Worm (Caenorhabditis elegans): Measurements from ENCODE around the gene dpy-11.

Gene dpy-11

ce11 chrV:6511121-6511520, 3.9 kb downstream of the dpy-11 start, which contains the start of gene ubh-1:
Gene ubh-1, minus strand, starts transcription at chrV:6511409.
- TF ChIP-seq elt-1 (tag; optimal IDR thresholded peaks at IDR 0.05), result no peak
- no peak for TF ChIP-seq lsy-12 (tag; optimal IDR thresholded peaks at IDR 0.05)
- TF ChIP-seq pha-4 (tag; optimal IDR thresholded peaks at IDR 0.05), result no peak
- no peak for TF ChIP-seq ceh-9 (tag; optimal IDR thresholded peaks at IDR 0.05)
- peak; percentile 52 for TF ChIP-seq ama-1 (optimal IDR thresholded peaks at IDR 0.05)
- TF ChIP-seq lin-39 (tag; optimal IDR thresholded peaks at IDR 0.05), result no peak
- no peak for TF ChIP-seq aly-2 (tag; optimal IDR thresholded peaks at IDR 0.05)
- no peak for TF ChIP-seq nhr-77 (tag; optimal IDR thresholded peaks at IDR 0.05)
- TF ChIP-seq skn-1 (tag; optimal IDR thresholded peaks at IDR 0.05), result no peak
- TF ChIP-seq jun-1 (tag; optimal IDR thresholded peaks at IDR 0.05), result no peak
- peak; percentile 51 for TF ChIP-seq nhr-23 (tag; optimal IDR thresholded peaks at IDR 0.05)
- TF ChIP-seq elt-3 (tag; optimal IDR thresholded peaks at IDR 0.05), result peak in 1 of 3 experiments; percentile 25
- TF ChIP-seq ZK546.5 (tag; optimal IDR thresholded peaks at IDR 0.05), result no peak
- no peak for TF ChIP-seq nhr-12 (tag; optimal IDR thresholded peaks at IDR 0.05)
- TF ChIP-seq nhr-11 (tag; optimal IDR thresholded peaks at IDR 0.05), result no peak
- TF ChIP-seq tbx-2 (tag; optimal IDR thresholded peaks at IDR 0.05), result no peak
- TF ChIP-seq egl-27 (tag; optimal IDR thresholded peaks at IDR 0.05), result no peak
- no peak for TF ChIP-seq nhr-28 (tag; optimal IDR thresholded peaks at IDR 0.05)
- TF ChIP-seq snpc-4 (tag; optimal IDR thresholded peaks at IDR 0.05), result no peak
- TF ChIP-seq daf-12 (tag; optimal IDR thresholded peaks at IDR 0.05), result no peak

- TF ChIP-seq nhr-76 (tag; optimal IDR thresholded peaks at IDR 0.05) (no peak), fos-1 (tag; optimal IDR thresholded peaks at IDR 0.05) (no peak), lin-39 (tag; optimal IDR thresholded peaks at IDR 0.05) (no peak), unc-39 (tag; optimal IDR thresholded peaks at IDR 0.05) (no peak), hmg-11 (tag; optimal IDR thresholded peaks at IDR 0.05) (no peak), R02D3.7 (tag; optimal IDR thresholded peaks at IDR 0.05) (no peak), egl-5 (tag; optimal IDR thresholded peaks at IDR 0.05) (no peak), jun-1 (tag; optimal IDR thresholded peaks at IDR 0.05) (no peak), elt-3 (tag; optimal IDR thresholded peaks at IDR 0.05) (no peak), unc-62 (GFP tag; optimal IDR thresholded peaks at IDR 0.05) (no peak), fkh-2 (tag; optimal IDR thresholded peaks at IDR 0.05) (no peak), aly-2 (tag; optimal IDR thresholded peaks at IDR 0.05) (no peak), ama-1 (optimal IDR thresholded peaks at IDR 0.05) (no peak)
These were observed 4.4 kb downstream of the dpy-11 start for ce11 chrV:6510622-6511021.

ce11 chrV:6509717-6510116, 5.3 kb downstream of the dpy-11 start, which contains the start of gene ubh-2:
Gene ubh-2, minus strand, starts transcription at chrV:6509817.
- TF ChIP-seq lin-39 (tag; optimal IDR thresholded peaks at IDR 0.05) (no peak), eor-1 (tag; optimal IDR thresholded peaks at IDR 0.05) (no peak), mml-1 (tag; optimal IDR thresholded peaks at IDR 0.05) (no peak), pha-4 (tag; optimal IDR thresholded peaks at IDR 0.05) (no peak), nhr-76 (tag; optimal IDR thresholded peaks at IDR 0.05) (no peak), nhr-67 (tag; optimal IDR thresholded peaks at IDR 0.05) (no peak), nhr-23 (tag; optimal IDR thresholded peaks at IDR 0.05) (no peak), unc-39 (tag; optimal IDR thresholded peaks at IDR 0.05) (no peak), elt-3 (tag; optimal IDR thresholded peaks at IDR 0.05) (no peak), egl-5 (tag; optimal IDR thresholded peaks at IDR 0.05) (no peak), unc-62 (GFP tag; optimal IDR thresholded peaks at IDR 0.05) (no peak), elt-2 (tag; optimal IDR thresholded peaks at IDR 0.05) (no peak), nhr-77 (tag; optimal IDR thresholded peaks at IDR 0.05) (no peak), hmg-11 (tag; optimal IDR thresholded peaks at IDR 0.05) (no peak), fkh-10 (GFP tag; optimal IDR thresholded peaks at IDR 0.05) (no peak), nhr-43 (tag; optimal IDR thresholded peaks at IDR 0.05; ENCODE audit: poor library complexity, severe bottlenecking) (no peak), skn-1 (tag; optimal IDR thresholded peaks at IDR 0.05) (no peak), nhr-28 (tag; optimal IDR thresholded peaks at IDR 0.05) (no peak), ZK546.5 (tag; optimal IDR thresholded peaks at IDR 0.05) (no peak), R02D3.7 (tag; optimal IDR thresholded peaks at IDR 0.05) (no peak)

- TF ChIP-seq ceh-28 (tag; optimal IDR thresholded peaks at IDR 0.05), result no peak
- TF ChIP-seq ceh-82 (tag; optimal IDR thresholded peaks at IDR 0.05), result no peak
- TF ChIP-seq snpc-4 (tag; optimal IDR thresholded peaks at IDR 0.05), result no peak
- no peak for TF ChIP-seq elt-2 (tag; optimal IDR thresholded peaks at IDR 0.05)
- TF ChIP-seq nhr-11 (tag; optimal IDR thresholded peaks at IDR 0.05), result no peak
- no peak for TF ChIP-seq daf-12 (tag; optimal IDR thresholded peaks at IDR 0.05)
- no peak for TF ChIP-seq ama-1 (optimal IDR thresholded peaks at IDR 0.05)
- TF ChIP-seq lsy-12 (tag; optimal IDR thresholded peaks at IDR 0.05), result no peak
- TF ChIP-seq lin-39 (tag; optimal IDR thresholded peaks at IDR 0.05), result no peak
- TF ChIP-seq nhr-76 (tag; optimal IDR thresholded peaks at IDR 0.05), result no peak
- TF ChIP-seq egl-27 (tag; optimal IDR thresholded peaks at IDR 0.05), result no peak
- no peak for TF ChIP-seq hmg-11 (tag; optimal IDR thresholded peaks at IDR 0.05)
These were observed 6.3 kb downstream of the dpy-11 start, which contains the start of gene ubh-3 for ce11 chrV:6508703-6509102. Gene ubh-3, minus strand, starts transcription at chrV:6508803.
